Comparison of ENCODE assay signal across 1 fruit fly cellular context in the genomic region with DNA sequence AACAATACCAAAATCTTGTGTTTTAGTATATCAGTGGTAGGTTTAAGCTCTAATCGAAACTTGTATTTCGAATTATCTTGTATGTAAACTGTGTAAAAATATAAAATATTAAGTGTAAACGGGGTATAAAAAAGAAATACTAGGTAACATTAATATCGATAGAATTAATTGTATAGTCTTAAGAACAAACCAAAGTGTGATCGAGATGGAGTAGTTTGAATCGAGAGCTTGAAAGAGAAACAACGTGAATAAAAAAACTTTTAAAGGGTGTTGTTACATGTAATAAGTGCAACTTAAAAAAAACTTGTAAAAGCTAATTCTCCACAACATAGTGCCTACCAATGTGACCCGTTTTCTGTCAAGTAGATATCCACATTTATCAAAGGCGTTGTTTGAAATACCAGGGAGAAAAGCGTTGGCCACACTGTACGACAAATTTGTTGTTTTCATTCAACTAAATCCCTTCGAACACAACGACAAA.
A peak's percentile ranks its signal among the peaks of the same experiment; 100 is the strongest.
TF ChIP-seq lines count a peak whose summit lies in the region.

Gene TSG101, plus strand, starts transcription at position 208 of the 481 bp plus-strand sequence.

TF ChIP-seq in whole organism, embryonic, 481 proteins besides CTCF, POLR2A, EP300 and RAD21 (continued from another document):
- TF ChIP-seq CG14965 (GFP tag; optimal IDR thresholded peaks at IDR 0.05; lab: Kevin White, UChicago; ENCODE audit: borderline replicate concordance): no peak
- TF ChIP-seq tio (GFP tag; optimal IDR thresholded peaks at IDR 0.05; lab: Kevin White, UChicago): no peak
- no peak for TF ChIP-seq CG10366 (GFP tag; IDR thresholded peaks at IDR 0.05; lab: Robert Waterston, UW)
- peak; percentile 51 for TF ChIP-seq CG16813 (GFP tag; IDR thresholded peaks at IDR 0.05; lab: Robert Waterston, UW; ENCODE audit: partially characterized antibody)
- peak; percentile 58 for TF ChIP-seq kay (GFP tag; optimal IDR thresholded peaks at IDR 0.05; lab: Kevin White, UChicago)
- TF ChIP-seq sqz (GFP tag; optimal IDR thresholded peaks at IDR 0.05; lab: Kevin White, UChicago): no peak
- no peak for TF ChIP-seq Neu2 (GFP tag; optimal IDR thresholded peaks at IDR 0.05; lab: Kevin White, UChicago; ENCODE audit: borderline replicate concordance)
- no peak for TF ChIP-seq pita (GFP tag; optimal IDR thresholded peaks at IDR 0.05; lab: Kevin White, UChicago)
- TF ChIP-seq Hr3 (GFP tag; optimal IDR thresholded peaks at IDR 0.05; lab: Kevin White, UChicago): no peak
- no peak for TF ChIP-seq CG17359 (tag; optimal IDR thresholded peaks at IDR 0.05; lab: Kevin White, UChicago)
- no peak for TF ChIP-seq Rx (GFP tag; IDR thresholded peaks at IDR 0.05; lab: Robert Waterston, UW)
- TF ChIP-seq CG13894 (tag; optimal IDR thresholded peaks at IDR 0.05; lab: Kevin White, UChicago): no peak
- TF ChIP-seq CG17186 (GFP tag; optimal IDR thresholded peaks at IDR 0.05; lab: Kevin White, UChicago): no peak
- TF ChIP-seq Abd-B (GFP tag; optimal IDR thresholded peaks at IDR 0.05; lab: Kevin White, UChicago): no peak
- no peak for TF ChIP-seq Blimp-1 (GFP tag; optimal IDR thresholded peaks at IDR 0.05; lab: Kevin White, UChicago)
- no peak for TF ChIP-seq CG1233 (GFP tag; optimal IDR thresholded peaks at IDR 0.05; lab: Kevin White, UChicago)
- no peak for TF ChIP-seq slou (GFP tag; optimal IDR thresholded peaks at IDR 0.05; lab: Kevin White, UChicago)
- TF ChIP-seq BtbVII (GFP tag; optimal IDR thresholded peaks at IDR 0.05; lab: Kevin White, UChicago): no peak
- no peak for TF ChIP-seq salm (tag; optimal IDR thresholded peaks at IDR 0.05; lab: Kevin White, UChicago)
- no peak for TF ChIP-seq klu (GFP tag; IDR thresholded peaks at IDR 0.05; lab: Robert Waterston, UW)
- peak; percentile 24 for TF ChIP-seq CG12391 (tag; optimal IDR thresholded peaks at IDR 0.05; lab: Kevin White, UChicago)
- no peak for TF ChIP-seq CG13424 (tag; optimal IDR thresholded peaks at IDR 0.05; lab: Kevin White, UChicago)
- no peak for TF ChIP-seq Nf-YB (GFP tag; optimal IDR thresholded peaks at IDR 0.05; lab: Kevin White, UChicago)
- TF ChIP-seq bigmax (GFP tag; optimal IDR thresholded peaks at IDR 0.05; lab: Kevin White, UChicago): no peak
- no peak for TF ChIP-seq HLH3B (GFP tag; IDR thresholded peaks at IDR 0.05; lab: Robert Waterston, UW)
- no peak for TF ChIP-seq NfI (GFP tag; optimal IDR thresholded peaks at IDR 0.05; lab: Kevin White, UChicago)
- TF ChIP-seq disco-r (GFP tag; optimal IDR thresholded peaks at IDR 0.05; lab: Kevin White, UChicago): no peak
- peak; percentile 41 for TF ChIP-seq trem (tag; optimal IDR thresholded peaks at IDR 0.05; lab: Kevin White, UChicago)
- no peak for TF ChIP-seq tll (GFP tag; optimal IDR thresholded peaks at IDR 0.05; lab: Kevin White, UChicago)
- peak in 1 of 2 experiments; percentile 0 for TF ChIP-seq dpn (GFP tag; optimal IDR thresholded peaks at IDR 0.05; lab: Kevin White, UChicago)
- TF ChIP-seq CG4404 (GFP tag; IDR thresholded peaks at IDR 0.05; lab: Robert Waterston, UW): no peak
- no peak for TF ChIP-seq CG43689 (GFP tag; IDR thresholded peaks at IDR 0.05; lab: Robert Waterston, UW)
- no peak for TF ChIP-seq shn (GFP tag; optimal IDR thresholded peaks at IDR 0.05; lab: Kevin White, UChicago)
- TF ChIP-seq gem (tag; optimal IDR thresholded peaks at IDR 0.05; lab: Kevin White, UChicago): peak; percentile 29
- TF ChIP-seq Mad (GFP tag; optimal IDR thresholded peaks at IDR 0.05; lab: Kevin White, UChicago): no peak
- TF ChIP-seq h (optimal IDR thresholded peaks at IDR 0.05; lab: Kevin White, UChicago): no peak
- no peak for TF ChIP-seq CG10147 (GFP tag; optimal IDR thresholded peaks at IDR 0.05; lab: Kevin White, UChicago)
- TF ChIP-seq CG33557 (GFP tag; optimal IDR thresholded peaks at IDR 0.05; lab: Kevin White, UChicago): no peak
- TF ChIP-seq HmgZ (tag; optimal IDR thresholded peaks at IDR 0.05; lab: Kevin White, UChicago): no peak
- TF ChIP-seq pros (GFP tag; optimal IDR thresholded peaks at IDR 0.05; lab: Kevin White, UChicago): no peak
- TF ChIP-seq nau (GFP tag; optimal IDR thresholded peaks at IDR 0.05; lab: Kevin White, UChicago): no peak
- TF ChIP-seq wor (GFP tag; IDR thresholded peaks at IDR 0.05; lab: Robert Waterston, UW): no peak
- TF ChIP-seq CG5953 (GFP tag; IDR thresholded peaks at IDR 0.05; lab: Robert Waterston, UW): no peak
- TF ChIP-seq vnd (GFP tag; IDR thresholded peaks at IDR 0.05; lab: Robert Waterston, UW; ENCODE audit: partially characterized antibody): no peak
- TF ChIP-seq rib (GFP tag; IDR thresholded peaks at IDR 0.05; lab: Robert Waterston, UW): no peak
- TF ChIP-seq fu2 (GFP tag; optimal IDR thresholded peaks at IDR 0.05; lab: Kevin White, UChicago): no peak
- no peak for TF ChIP-seq gsb-n (tag; optimal IDR thresholded peaks at IDR 0.05; lab: Kevin White, UChicago)
- no peak for TF ChIP-seq CG2199 (GFP tag; IDR thresholded peaks at IDR 0.05; lab: Robert Waterston, UW)
- TF ChIP-seq Ravus (GFP tag; IDR thresholded peaks at IDR 0.05; lab: Robert Waterston, UW): no peak
- no peak for TF ChIP-seq CG3847 (GFP tag; IDR thresholded peaks at IDR 0.05; lab: Robert Waterston, UW)
- TF ChIP-seq CG1832 (GFP tag; optimal IDR thresholded peaks at IDR 0.05; lab: Kevin White, UChicago): no peak
- TF ChIP-seq Xbp1 (GFP tag; optimal IDR thresholded peaks at IDR 0.05; lab: Kevin White, UChicago): no peak
- peak; percentile 77 for TF ChIP-seq sens (GFP tag; lab: Kevin White, UChicago)
- peak; percentile 96 for TF ChIP-seq ssp (GFP tag; IDR thresholded peaks at IDR 0.05; lab: Robert Waterston, UW)
- no peak for TF ChIP-seq pum (GFP tag; optimal IDR thresholded peaks at IDR 0.05; lab: Kevin White, UChicago)
- TF ChIP-seq cato (GFP tag; optimal IDR thresholded peaks at IDR 0.05; lab: Kevin White, UChicago; ENCODE audit: borderline replicate concordance): no peak
